Worm (Caenorhabditis elegans) whole organism, L1 larva: ENCODE results near the gene C50H2.13.

ENCODE experiments used
- C34B4.2 ChIP-seq: sonication (generic microtip); optimal IDR thresholded peaks from 2 replicates; lab custom pipeline; 2017; ENCODE audit warnings: mild to moderate bottlenecking, missing genetic modification characterization, missing compliant biosample characterization
- F16B12.6 ChIP-seq: fragments of 150-350 bp; optimal IDR thresholded peaks from 2 replicates; lab custom pipeline; 2014; ENCODE audit warnings: missing biosample characterization, missing genetic modification characterization
- alr-1 ChIP-seq: fragments of 200-800 bp; sonication (Bioruptor generic); optimal IDR thresholded peaks from 2 replicates; lab custom pipeline; 2018; ENCODE audit warnings: borderline replicate concordance, mild to moderate bottlenecking, missing genetic modification characterization, missing compliant biosample characterization
- aly-2 ChIP-seq: fragments of 150-350 bp; optimal IDR thresholded peaks from 2 replicates; lab custom pipeline; 2014; ENCODE audit warnings: missing biosample characterization, missing genetic modification characterization
- ceh-63 ChIP-seq: fragments of 200-800 bp; sonication (Bioruptor generic); optimal IDR thresholded peaks from 2 replicates; lab custom pipeline; 2018; ENCODE audit warnings: mild to moderate bottlenecking, missing genetic modification characterization, missing compliant biosample characterization
- ceh-8 ChIP-seq: fragments of 200-800 bp; sonication (Bioruptor generic); optimal IDR thresholded peaks from 2 replicates; lab custom pipeline; 2018; ENCODE audit warnings: mild to moderate bottlenecking, missing genetic modification characterization, moderate library complexity, missing compliant biosample characterization
- ceh-82 ChIP-seq, 3 experiments: fragments of 150-350 bp in 1 of 3; sonication (generic microtip) in 2 of 3; optimal IDR thresholded peaks; 2 replicates each; lab custom pipeline; 2014 to 2017; ENCODE audit warnings: missing biosample characterization in 3 of 3, missing genetic modification characterization in 3 of 3
- ceh-88 ChIP-seq: fragments of 200-800 bp; sonication (Bioruptor generic); IDR thresholded peaks from 2 replicates; pipeline ENCODE4 v1.3.6; 2022; ENCODE audit warnings: missing genetic modification characterization, missing compliant biosample characterization
- ces-1 ChIP-seq: fragments of 150-350 bp; optimal IDR thresholded peaks from 2 replicates; lab custom pipeline; 2014; ENCODE audit warnings: missing biosample characterization, missing genetic modification reagents, missing genetic modification characterization
- dpl-1 ChIP-seq, 3 experiments: fragments of 150-350 bp in 2 of 3; sonication (generic microtip) in 1 of 3; optimal IDR thresholded peaks; 2 replicates each; lab custom pipeline; 2014 to 2017; ENCODE audit warnings: missing biosample characterization in 3 of 3, missing genetic modification characterization in 3 of 3, missing genetic modification reagents in 3 of 3
- dsc-1 ChIP-seq: sonication (generic microtip); optimal IDR thresholded peaks from 2 replicates; lab custom pipeline; 2016; ENCODE audit warnings: mild to moderate bottlenecking, missing genetic modification characterization, missing compliant biosample characterization
- efl-1 ChIP-seq, 4 experiments: fragments of 150-350 bp; optimal IDR thresholded peaks in 3 of 4; peaks in 1 of 4; 1 replicate in 1 of 4; 2 replicates in 3 of 4; lab custom pipeline; 2014; ENCODE audit warnings: missing biosample characterization in 2 of 4, missing genetic modification characterization in 2 of 4, missing genetic modification reagents in 2 of 4
- egl-13 ChIP-seq: sonication (generic microtip); optimal IDR thresholded peaks from 2 replicates; lab custom pipeline; 2016; ENCODE audit warnings: missing genotype, missing genetic modification reagents, missing genetic modification characterization, missing compliant biosample characterization
- egl-27 ChIP-seq, 2 experiments: fragments of 150-350 bp in 1 of 2; sonication (generic microtip); optimal IDR thresholded peaks; 3 replicates each; lab custom pipeline; 2017 to 2018; ENCODE audit warnings: missing biosample characterization in 2 of 2, missing genetic modification characterization in 2 of 2, missing genetic modification reagents in 2 of 2
- elt-3 ChIP-seq, 6 experiments: fragments of 150-350 bp in 1 of 6; sonication (generic microtip); optimal IDR thresholded peaks; 2 replicates each; lab custom pipeline; 2017 to 2018; ENCODE audit warnings: missing biosample characterization in 6 of 6, missing genetic modification characterization in 6 of 6, inconsistent platforms in 1 of 6
- fkh-10 ChIP-seq: sonication (generic microtip); optimal IDR thresholded peaks from 2 replicates; lab custom pipeline; 2017; ENCODE audit warnings: missing biosample characterization, missing genetic modification reagents, missing genetic modification characterization
- grh-1 ChIP-seq: fragments of 200-800 bp; sonication (Bioruptor generic); IDR thresholded peaks from 2 replicates; pipeline ENCODE4 v1.3.6; 2022; ENCODE audit warnings: missing genetic modification reagents, missing genetic modification characterization, missing compliant biosample characterization
- irx-1 ChIP-seq: sonication (generic microtip); optimal IDR thresholded peaks from 2 replicates; lab custom pipeline; 2016; ENCODE audit warnings: missing genetic modification characterization, missing compliant biosample characterization
- jun-1 ChIP-seq: fragments of 150-350 bp; optimal IDR thresholded peaks from 2 replicates; lab custom pipeline; 2014; ENCODE audit warnings: missing biosample characterization, missing genetic modification reagents, missing genetic modification characterization
- lin-39 ChIP-seq: fragments of 150-350 bp; optimal IDR thresholded peaks from 2 replicates; lab custom pipeline; 2014; ENCODE audit warnings: missing biosample characterization, missing genetic modification reagents, missing genetic modification characterization
- lir-3 ChIP-seq: sonication (generic microtip); optimal IDR thresholded peaks from 2 replicates; lab custom pipeline; 2016; ENCODE audit warnings: mild to moderate bottlenecking, missing genetic modification characterization, moderate library complexity, missing compliant biosample characterization; ENCODE audit not compliant: poor library complexity
- mab-9 ChIP-seq: fragments of 200-800 bp; sonication (Bioruptor generic); IDR thresholded peaks from 2 replicates; pipeline ENCODE4 v1.3.6; 2022; ENCODE audit warnings: missing genetic modification reagents, missing genetic modification characterization, missing compliant biosample characterization
- mdl-1 ChIP-seq, 2 experiments: fragments of 150-350 bp; optimal IDR thresholded peaks; 2 replicates each; lab custom pipeline; 2014 to 2017; ENCODE audit warnings: missing biosample characterization in 2 of 2, missing genetic modification characterization in 2 of 2, inconsistent platforms in 1 of 2
- mep-1 ChIP-seq: fragments of 150-350 bp; optimal IDR thresholded peaks from 2 replicates; lab custom pipeline; 2014; ENCODE audit warnings: missing biosample characterization, missing genetic modification characterization
- nhr-11 ChIP-seq: fragments of 150-350 bp; optimal IDR thresholded peaks from 2 replicates; lab custom pipeline; 2014; ENCODE audit warnings: missing biosample characterization, missing genetic modification characterization
- nhr-19 ChIP-seq: fragments of 200-800 bp; sonication (Bioruptor generic); conservative IDR thresholded peaks from 2 replicates; pipeline ENCODE4 v1.3.6; 2022; ENCODE audit warnings: missing genetic modification characterization, missing compliant biosample characterization
- nhr-20 ChIP-seq: sonication (generic microtip); optimal IDR thresholded peaks from 2 replicates; lab custom pipeline; 2016; ENCODE audit warnings: mild to moderate bottlenecking, missing genetic modification characterization, missing compliant biosample characterization
- nhr-237 ChIP-seq: fragments of 150-350 bp; optimal IDR thresholded peaks from 2 replicates; lab custom pipeline; 2014; ENCODE audit warnings: missing biosample characterization, missing genetic modification characterization
- nhr-47 ChIP-seq: sonication (generic microtip); optimal IDR thresholded peaks from 2 replicates; lab custom pipeline; 2016; ENCODE audit warnings: mild to moderate bottlenecking, missing genetic modification characterization, moderate library complexity, missing compliant biosample characterization
- nhr-76 ChIP-seq: sonication (generic microtip); optimal IDR thresholded peaks from 2 replicates; lab custom pipeline; 2017; ENCODE audit warnings: missing biosample characterization, missing genetic modification characterization
- nhr-77 ChIP-seq: fragments of 150-350 bp; optimal IDR thresholded peaks from 2 replicates; lab custom pipeline; 2014; ENCODE audit warnings: missing biosample characterization, missing genetic modification characterization
- nhr-84 ChIP-seq: sonication (generic microtip); optimal IDR thresholded peaks from 2 replicates; lab custom pipeline; 2017; ENCODE audit warnings: missing biosample characterization, missing genetic modification characterization
- nhr-90 ChIP-seq: sonication (generic microtip); optimal IDR thresholded peaks from 2 replicates; lab custom pipeline; 2016; ENCODE audit warnings: mild to moderate bottlenecking, missing genetic modification characterization, missing compliant biosample characterization; ENCODE audit not compliant: poor library complexity
- pax-3 ChIP-seq: fragments of 200-800 bp; sonication (Bioruptor generic); optimal IDR thresholded peaks from 2 replicates; lab custom pipeline; 2018; ENCODE audit warnings: mild to moderate bottlenecking, missing genetic modification characterization, moderate library complexity, missing compliant biosample characterization
- pqm-1 ChIP-seq: sonication (generic microtip); optimal IDR thresholded peaks from 3 replicates; lab custom pipeline; 2017; ENCODE audit warnings: missing biosample characterization, missing genetic modification characterization
- rnt-1 ChIP-seq: sonication (generic microtip); optimal IDR thresholded peaks from 2 replicates; lab custom pipeline; 2016; ENCODE audit warnings: mild to moderate bottlenecking, missing genetic modification characterization, moderate library complexity, missing compliant biosample characterization
- skn-1 ChIP-seq: fragments of 150-350 bp; optimal IDR thresholded peaks from 2 replicates; lab custom pipeline; 2014; ENCODE audit warnings: missing biosample characterization, missing genetic modification characterization
- snpc-4 ChIP-seq: fragments of 150-350 bp; optimal IDR thresholded peaks from 2 replicates; lab custom pipeline; 2014; ENCODE audit warnings: missing biosample characterization, missing genetic modification characterization
- sox-4 ChIP-seq: sonication (generic microtip); optimal IDR thresholded peaks from 2 replicates; lab custom pipeline; 2016; ENCODE audit warnings: missing genetic modification characterization, missing compliant biosample characterization
- sup-37 ChIP-seq: fragments of 200-800 bp; sonication (Bioruptor generic); optimal IDR thresholded peaks from 2 replicates; lab custom pipeline; 2018; ENCODE audit warnings: mild to moderate bottlenecking, missing genetic modification characterization, missing compliant biosample characterization
- swsn-7 ChIP-seq: sonication (generic microtip); optimal IDR thresholded peaks from 2 replicates; lab custom pipeline; 2016; ENCODE audit warnings: missing genetic modification characterization, missing compliant biosample characterization
- tbx-2 ChIP-seq: sonication (generic microtip); optimal IDR thresholded peaks from 2 replicates; lab custom pipeline; 2016; ENCODE audit warnings: missing genetic modification characterization, missing compliant biosample characterization
- tlp-1 ChIP-seq: fragments of 150-350 bp; optimal IDR thresholded peaks from 2 replicates; lab custom pipeline; 2014; ENCODE audit warnings: missing biosample characterization, missing genetic modification characterization
- unc-130 ChIP-seq: fragments of 150-350 bp; optimal IDR thresholded peaks from 2 replicates; lab custom pipeline; 2017; ENCODE audit warnings: missing biosample characterization, missing genetic modification characterization, inconsistent platforms
- unc-30 ChIP-seq: sonication (generic microtip); optimal IDR thresholded peaks from 2 replicates; lab custom pipeline; 2017; ENCODE audit warnings: missing biosample characterization, missing genetic modification characterization
- unc-62 ChIP-seq: fragments of 150-350 bp; optimal IDR thresholded peaks from 2 replicates; lab custom pipeline; 2014; ENCODE audit warnings: missing biosample characterization, missing genetic modification reagents, missing genetic modification characterization
- unc-98 ChIP-seq: fragments of 200-800 bp; sonication (Bioruptor generic); IDR thresholded peaks from 2 replicates; pipeline ENCODE4 v1.3.6; 2022; ENCODE audit warnings: missing genetic modification characterization, missing compliant biosample characterization
- xbp-1 ChIP-seq: sonication (generic microtip); optimal IDR thresholded peaks from 2 replicates; lab custom pipeline; 2016; ENCODE audit warnings: missing genetic modification characterization, missing compliant biosample characterization
- zag-1 ChIP-seq: fragments of 150-350 bp; optimal IDR thresholded peaks from 2 replicates; lab custom pipeline; 2014; ENCODE audit warnings: missing biosample characterization, missing genetic modification characterization
- zip-4 ChIP-seq: fragments of 200-800 bp; sonication (Bioruptor generic); optimal IDR thresholded peaks from 2 replicates; lab custom pipeline; 2018; ENCODE audit warnings: mild to moderate bottlenecking, missing genetic modification characterization, moderate library complexity, missing compliant biosample characterization
- ztf-11 ChIP-seq, 2 experiments: sonication (generic microtip); optimal IDR thresholded peaks; 2 replicates each; lab custom pipeline; 2016 to 2017; ENCODE audit warnings: missing genetic modification characterization in 2 of 2, missing biosample characterization in 1 of 2, missing compliant biosample characterization in 1 of 2
- ztf-4 ChIP-seq: fragments of 150-350 bp; optimal IDR thresholded peaks from 2 replicates; lab custom pipeline; 2014; ENCODE audit warnings: missing biosample characterization, missing genetic modification characterization

C50H2.13 gene

DNA sequence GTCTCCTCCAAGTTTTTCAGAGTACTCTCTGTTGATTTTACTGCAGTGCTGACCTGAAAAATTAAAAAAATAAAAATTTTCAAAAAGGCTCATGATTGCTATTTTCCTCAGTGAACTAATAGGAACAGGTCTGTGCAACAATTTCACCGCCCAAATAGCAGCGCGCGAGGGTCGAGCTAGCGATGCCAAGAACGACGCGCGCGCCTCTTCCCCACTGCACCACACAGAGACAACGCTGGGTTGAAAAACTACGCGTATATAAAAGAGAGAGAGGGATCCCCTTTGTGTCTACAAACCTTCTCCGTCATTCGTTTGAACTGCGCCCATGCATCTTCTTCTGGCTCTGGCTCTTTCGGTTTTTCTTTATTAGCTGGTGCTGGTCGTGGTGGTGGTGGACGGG, 43.8 kb downstream of the C50H2.13 start (continued):
- TF ChIP-seq snpc-4 (tag; lab: Kevin White, UChicago) (peak; percentile 10), xbp-1 (tag; lab: Kevin White, UChicago) (peak; percentile 54), efl-1 (optimal IDR thresholded peaks at IDR 0.05; lab: Kevin White, UChicago) (peak; percentile 36 to 59), efl-1 (GFP tag; optimal IDR thresholded peaks at IDR 0.05 in 1 of 2; lab: Kevin White, UChicago) (peak; percentile 42 to 96), elt-3 (tag; optimal IDR thresholded peaks at IDR 0.05; lab: Kevin White, UChicago) (no peak), C34B4.2 (no peak), nhr-47 (tag; lab: Kevin White, UChicago) (peak; percentile 69), nhr-19 (GFP tag; lab: Robert Waterston, UW) (peak; percentile 64), dpl-1 (GFP tag; optimal IDR thresholded peaks at IDR 0.05; lab: Kevin White, UChicago) (peak in 2 of 3 experiments; percentile 45 to 46), ztf-11 (tag; optimal IDR thresholded peaks at IDR 0.05; lab: Kevin White, UChicago) (no peak), nhr-77 (tag; lab: Kevin White, UChicago) (peak; percentile 65), unc-98 (GFP tag; lab: Robert Waterston, UW) (no peak), mdl-1 (tag; optimal IDR thresholded peaks at IDR 0.05; lab: Kevin White, UChicago) (peak in 1 of 2 experiments; percentile 35), egl-27 (tag; optimal IDR thresholded peaks at IDR 0.05; lab: Kevin White, UChicago) (no peak), nhr-90 (tag; lab: Kevin White, UChicago) (peak; percentile 47), zip-4 (no peak), jun-1 (tag; lab: Kevin White, UChicago) (peak; percentile 4), egl-13 (tag; lab: Kevin White, UChicago) (peak; percentile 37), irx-1 (peak; percentile 2), ztf-4 (tag; lab: Kevin White, UChicago) (no peak), ceh-82 (tag; optimal IDR thresholded peaks at IDR 0.05; lab: Kevin White, UChicago) (peak; percentile 43 to 76 (median 72)), pqm-1 (tag; lab: Kevin White, UChicago) (no peak), rnt-1 (tag; lab: Kevin White, UChicago) (peak; percentile 76), nhr-20 (tag; lab: Kevin White, UChicago) (peak; percentile 72), aly-2 (tag; lab: Kevin White, UChicago) (no peak), nhr-76 (tag; lab: Kevin White, UChicago) (no peak), ceh-88 (GFP tag; lab: Robert Waterston, UW) (0 out of 2 replicates have a peak, but pooled peaks have one; percentile 44), tbx-2 (tag; lab: Kevin White, UChicago) (peak; percentile 69), nhr-84 (tag; lab: Kevin White, UChicago) (no peak), lir-3 (peak; percentile 52), zag-1 (tag; lab: Kevin White, UChicago) (no peak), tlp-1 (tag; lab: Kevin White, UChicago) (no peak), swsn-7 (peak; percentile 72), nhr-237 (tag; lab: Kevin White, UChicago) (no peak), alr-1 (tag; lab: Kevin White, UChicago) (no peak), ceh-8 (GFP tag; lab: Kevin White, UChicago) (peak; percentile 17), ceh-63 (GFP tag; lab: Kevin White, UChicago) (peak; percentile 24), nhr-11 (tag; lab: Kevin White, UChicago) (no peak), sup-37 (GFP tag; lab: Kevin White, UChicago) (no peak), mab-9 (GFP tag; lab: Robert Waterston, UW) (0 out of 2 replicates have a peak, but pooled peaks have one; percentile 33), unc-30 (tag; lab: Kevin White, UChicago) (no peak), unc-62 (GFP tag; lab: Kevin White, UChicago) (no peak), pax-3 (tag; lab: Kevin White, UChicago) (peak; percentile 47), grh-1 (peak; percentile 31; the same call in 1 of the 2 replicates), dsc-1 (tag; lab: Kevin White, UChicago) (peak; percentile 63), fkh-10 (GFP tag; lab: Kevin White, UChicago) (no peak), F16B12.6 (tag; lab: Kevin White, UChicago) (peak; percentile 30), mep-1 (tag; lab: Kevin White, UChicago) (peak; percentile 72), ces-1 (GFP tag; lab: Kevin White, UChicago) (no peak), sox-4 (tag; lab: Kevin White, UChicago) (no peak), unc-130 (tag; lab: Kevin White, UChicago) (peak; percentile 77), skn-1 (tag; lab: Kevin White, UChicago) (peak; percentile 76), lin-39 (no peak)
